Worm (Caenorhabditis elegans): Measurements from ENCODE around the gene T24E12.12.

Gene T24E12.12

ce11 chrII:3806964-3807363, 47.9 kb downstream of the T24E12.12 start, which contains the start of gene F54D10.4:
F54D10.4 (minus strand) TSS chrII:3807064.
- TF ChIP-seq fkh-10 (GFP tag; optimal IDR thresholded peaks at IDR 0.05) (no peak), nhr-11 (tag; optimal IDR thresholded peaks at IDR 0.05) (no peak), eor-1 (tag; optimal IDR thresholded peaks at IDR 0.05) (no peak), pha-4 (tag; optimal IDR thresholded peaks at IDR 0.05) (no peak), jun-1 (tag; optimal IDR thresholded peaks at IDR 0.05) (no peak), tbx-2 (tag; optimal IDR thresholded peaks at IDR 0.05) (no peak), nfya-1 (tag; optimal IDR thresholded peaks at IDR 0.05; ENCODE audit: insufficient read depth) (no peak)

DNA sequence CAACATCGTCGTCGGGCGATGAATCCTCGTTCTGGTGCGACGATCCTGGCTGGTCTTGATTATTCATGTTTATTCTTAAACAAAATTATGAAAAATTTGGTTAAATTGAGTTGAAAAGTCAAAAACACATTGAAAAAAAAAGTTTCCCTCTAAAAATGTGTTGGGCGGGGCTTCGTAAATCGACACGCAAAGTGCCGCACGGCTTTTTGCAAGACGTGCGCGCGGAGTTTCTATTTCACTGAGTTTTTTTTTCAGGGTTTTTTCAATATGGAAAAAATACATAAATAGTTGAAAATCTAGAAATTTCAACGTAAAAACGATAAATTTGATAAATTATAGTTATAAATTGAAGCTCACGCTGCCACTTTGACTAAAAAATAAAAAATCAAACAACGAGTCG, 49.0 kb downstream of the T24E12.12 start, which contains the start of gene F54D10.5:
TSS of gene F54D10.5 (minus strand) at position 74 of the 400 bp plus-strand sequence.
- TF ChIP-seq mml-1 (tag; optimal IDR thresholded peaks at IDR 0.05): no peak
- TF ChIP-seq R02D3.7 (tag; optimal IDR thresholded peaks at IDR 0.05): peak; percentile 99
- TF ChIP-seq mdl-1 (tag; optimal IDR thresholded peaks at IDR 0.05): no peak
- TF ChIP-seq lin-39 (tag; optimal IDR thresholded peaks at IDR 0.05): peak; percentile 64
- TF ChIP-seq skn-1 (tag; optimal IDR thresholded peaks at IDR 0.05): peak; percentile 14
- no peak for TF ChIP-seq unc-39 (tag; optimal IDR thresholded peaks at IDR 0.05)
- TF ChIP-seq nhr-28 (tag; optimal IDR thresholded peaks at IDR 0.05): no peak
- TF ChIP-seq lsy-12 (tag; optimal IDR thresholded peaks at IDR 0.05): no peak
- no peak for TF ChIP-seq ceh-9 (tag; optimal IDR thresholded peaks at IDR 0.05)
- TF ChIP-seq ZK546.5 (tag; optimal IDR thresholded peaks at IDR 0.05): no peak
- TF ChIP-seq nhr-25 (tag; optimal IDR thresholded peaks at IDR 0.05): peak; percentile 4
- no peak for TF ChIP-seq sea-2 (GFP tag; optimal IDR thresholded peaks at IDR 0.05)
- TF ChIP-seq nhr-67 (tag; optimal IDR thresholded peaks at IDR 0.05): no peak
- no peak for TF ChIP-seq snpc-4 (tag; optimal IDR thresholded peaks at IDR 0.05)
- TF ChIP-seq nhr-43 (tag; optimal IDR thresholded peaks at IDR 0.05; ENCODE audit: poor library complexity, severe bottlenecking): peak; percentile 71
- TF ChIP-seq ama-1 (optimal IDR thresholded peaks at IDR 0.05): no peak
- TF ChIP-seq ceh-16 (tag; optimal IDR thresholded peaks at IDR 0.05): no peak
- TF ChIP-seq elt-2 (tag; optimal IDR thresholded peaks at IDR 0.05): peak; percentile 63
- peak; percentile 71 for TF ChIP-seq lin-15B (tag; optimal IDR thresholded peaks at IDR 0.05)
- TF ChIP-seq ceh-82 (tag; optimal IDR thresholded peaks at IDR 0.05): no peak
- no peak for TF ChIP-seq pha-4 (tag; optimal IDR thresholded peaks at IDR 0.05)
- TF ChIP-seq nhr-77 (tag; optimal IDR thresholded peaks at IDR 0.05): no peak
- TF ChIP-seq fkh-10 (GFP tag; optimal IDR thresholded peaks at IDR 0.05): no peak
- no peak for TF ChIP-seq zag-1 (tag; optimal IDR thresholded peaks at IDR 0.05)
- TF ChIP-seq nfya-1 (tag; optimal IDR thresholded peaks at IDR 0.05; ENCODE audit: insufficient read depth): peak; percentile 89
- no peak for TF ChIP-seq eor-1 (tag; optimal IDR thresholded peaks at IDR 0.05)
- TF ChIP-seq daf-12 (tag; optimal IDR thresholded peaks at IDR 0.05): no peak
- no peak for TF ChIP-seq unc-62 (GFP tag; optimal IDR thresholded peaks at IDR 0.05)
- TF ChIP-seq ceh-28 (tag; optimal IDR thresholded peaks at IDR 0.05): no peak
- TF ChIP-seq nhr-23 (tag; optimal IDR thresholded peaks at IDR 0.05): peak; percentile 66
- TF ChIP-seq nhr-12 (tag; optimal IDR thresholded peaks at IDR 0.05): no peak
- peak; percentile 30 for TF ChIP-seq egl-5 (tag; optimal IDR thresholded peaks at IDR 0.05)
- TF ChIP-seq elt-1 (tag; optimal IDR thresholded peaks at IDR 0.05): no peak
- peak; percentile 38 for TF ChIP-seq pqm-1 (tag; optimal IDR thresholded peaks at IDR 0.05)

ce11 chrII:3808643-3809042, 49.6 kb downstream of the T24E12.12 start:
- no peak for TF ChIP-seq ceh-82 (tag; optimal IDR thresholded peaks at IDR 0.05)
- TF ChIP-seq ceh-16 (tag; optimal IDR thresholded peaks at IDR 0.05): no peak
- no peak for TF ChIP-seq unc-62 (GFP tag; optimal IDR thresholded peaks at IDR 0.05)
- no peak for TF ChIP-seq fkh-2 (tag; optimal IDR thresholded peaks at IDR 0.05)
- TF ChIP-seq elt-2 (tag; optimal IDR thresholded peaks at IDR 0.05): no peak
- TF ChIP-seq nhr-67 (tag; optimal IDR thresholded peaks at IDR 0.05): no peak
- TF ChIP-seq ztf-11 (tag; optimal IDR thresholded peaks at IDR 0.05): no peak
- TF ChIP-seq fos-1 (tag; optimal IDR thresholded peaks at IDR 0.05): no peak
- TF ChIP-seq elt-3 (tag; optimal IDR thresholded peaks at IDR 0.05): no peak
- TF ChIP-seq nhr-76 (tag; optimal IDR thresholded peaks at IDR 0.05): no peak
- no peak for TF ChIP-seq tbx-2 (tag; optimal IDR thresholded peaks at IDR 0.05)
- no peak for TF ChIP-seq elt-1 (tag; optimal IDR thresholded peaks at IDR 0.05)
- TF ChIP-seq lsy-12 (tag; optimal IDR thresholded peaks at IDR 0.05): no peak
- TF ChIP-seq egl-5 (tag; optimal IDR thresholded peaks at IDR 0.05): no peak
- TF ChIP-seq pqm-1 (tag; optimal IDR thresholded peaks at IDR 0.05): no peak
